Worm (Caenorhabditis elegans): ENCODE measurements around the gene R10D12.8.

Gene R10D12.8

ce11 chrV:13961927-13962419 is 8.9 kb upstream of the R10D12.8 start, which contains the start of the genes algn-13 and R10D12.13 (continued):
- TF ChIP-seq mep-1 (tag; optimal IDR thresholded peaks at IDR 0.05) (peak; percentile 79), bed-3 (GFP tag; optimal IDR thresholded peaks at IDR 0.05) (peak; percentile 70), drap-1 (GFP tag; optimal IDR thresholded peaks at IDR 0.05) (peak; percentile 81), nhr-28 (tag; optimal IDR thresholded peaks at IDR 0.05) (no peak), zip-8 (tag; optimal IDR thresholded peaks at IDR 0.05) (no peak), pha-4 (tag; optimal IDR thresholded peaks at IDR 0.05) (peak; percentile 52), nhr-12 (tag; optimal IDR thresholded peaks at IDR 0.05) (no peak)

ce11 chrV:13960916-13961315 is 7.8 kb upstream of the R10D12.8 start, which contains the start of gene srh-24:
Gene srh-24, minus strand, starts transcription at chrV:13961016.
- TF ChIP-seq snpc-4 (tag; optimal IDR thresholded peaks at IDR 0.05) (no peak), nhr-12 (tag; optimal IDR thresholded peaks at IDR 0.05) (no peak), lsy-2 (tag; optimal IDR thresholded peaks at IDR 0.05) (no peak), sptf-1 (tag; optimal IDR thresholded peaks at IDR 0.05) (no peak), mab-5 (tag; optimal IDR thresholded peaks at IDR 0.05) (no peak), bed-3 (GFP tag; optimal IDR thresholded peaks at IDR 0.05) (no peak), ceh-39 (tag; optimal IDR thresholded peaks at IDR 0.05) (no peak), unc-120 (tag; optimal IDR thresholded peaks at IDR 0.05; ENCODE audit: poor library complexity, severe bottlenecking) (no peak), hlh-1 (tag; optimal IDR thresholded peaks at IDR 0.05) (no peak), pha-4 (tag; optimal IDR thresholded peaks at IDR 0.05) (no peak), M03D4.4 (tag; optimal IDR thresholded peaks at IDR 0.05) (no peak), nhr-76 (tag; optimal IDR thresholded peaks at IDR 0.05) (no peak), mls-2 (tag; optimal IDR thresholded peaks at IDR 0.05) (no peak), mep-1 (tag; optimal IDR thresholded peaks at IDR 0.05) (no peak)

ce11 chrV:13958247-13958646 is 5.2 kb upstream of the R10D12.8 start, which contains the start of gene R10D12.10:
Gene R10D12.10, minus strand, starts transcription at chrV:13958347.
- TF ChIP-seq lin-32 (GFP tag; optimal IDR thresholded peaks at IDR 0.05) (no peak), nhr-28 (tag; optimal IDR thresholded peaks at IDR 0.05) (no peak), lsy-2 (tag; optimal IDR thresholded peaks at IDR 0.05) (no peak), nhr-237 (tag; optimal IDR thresholded peaks at IDR 0.05) (no peak), cnd-1 (tag; optimal IDR thresholded peaks at IDR 0.05) (no peak), mls-2 (tag; optimal IDR thresholded peaks at IDR 0.05) (no peak), snpc-4 (tag; optimal IDR thresholded peaks at IDR 0.05) (no peak), ceh-39 (tag; optimal IDR thresholded peaks at IDR 0.05) (no peak), ceh-43 (GFP tag; optimal IDR thresholded peaks at IDR 0.05) (no peak), nhr-2 (tag; optimal IDR thresholded peaks at IDR 0.05) (no peak), mep-1 (tag; optimal IDR thresholded peaks at IDR 0.05) (no peak), lin-13 (tag; optimal IDR thresholded peaks at IDR 0.05) (no peak), pha-4 (tag; optimal IDR thresholded peaks at IDR 0.05) (no peak), nhr-76 (tag; optimal IDR thresholded peaks at IDR 0.05) (no peak), elt-1 (tag; optimal IDR thresholded peaks at IDR 0.05; ENCODE audit: borderline replicate concordance, insufficient read depth) (no peak), unc-62 (GFP tag; optimal IDR thresholded peaks at IDR 0.05) (no peak), blmp-1 (tag; optimal IDR thresholded peaks at IDR 0.05) (no peak), nhr-12 (tag; optimal IDR thresholded peaks at IDR 0.05) (no peak)

ce11 chrV:13957691-13958090 is 4.6 kb upstream of the R10D12.8 start:
- TF ChIP-seq ceh-83 (GFP tag; optimal IDR thresholded peaks at IDR 0.05) = no peak
- no peak for TF ChIP-seq elt-1 (tag; optimal IDR thresholded peaks at IDR 0.05; ENCODE audit: borderline replicate concordance, insufficient read depth)
- no peak for TF ChIP-seq ztf-11 (tag; optimal IDR thresholded peaks at IDR 0.05)
- no peak for TF ChIP-seq blmp-1 (tag; optimal IDR thresholded peaks at IDR 0.05)

- TF ChIP-seq lin-32 (GFP tag; optimal IDR thresholded peaks at IDR 0.05) (no peak), elt-3 (tag; optimal IDR thresholded peaks at IDR 0.05) (no peak), mls-2 (tag; optimal IDR thresholded peaks at IDR 0.05) (no peak), nhr-12 (tag; optimal IDR thresholded peaks at IDR 0.05) (no peak), drap-1 (GFP tag; optimal IDR thresholded peaks at IDR 0.05) (no peak), nhr-237 (tag; optimal IDR thresholded peaks at IDR 0.05) (no peak), snpc-4 (tag; optimal IDR thresholded peaks at IDR 0.05) (no peak), elt-1 (tag; optimal IDR thresholded peaks at IDR 0.05; ENCODE audit: borderline replicate concordance, insufficient read depth) (no peak), tbx-8 (GFP tag; optimal IDR thresholded peaks at IDR 0.05) (no peak), M03D4.4 (tag; optimal IDR thresholded peaks at IDR 0.05) (no peak), nhr-2 (tag; optimal IDR thresholded peaks at IDR 0.05) (no peak), lin-13 (tag; optimal IDR thresholded peaks at IDR 0.05) (no peak), ceh-83 (GFP tag; optimal IDR thresholded peaks at IDR 0.05) (no peak), ham-2 (GFP tag; optimal IDR thresholded peaks at IDR 0.05) (no peak)
Observed at ce11 chrV:13955370-13956089, 2.4 kb upstream of the R10D12.8 start.

All from whole organism, mixed stage, embryonic.